Worm (Caenorhabditis elegans) whole organism, young adult: Measurements from ENCODE around the gene C07B5.8.

Experiments
- F37B4.10 ChIP-seq: fragments of 200-800 bp; sonication (Bioruptor generic); IDR thresholded peaks from 2 replicates; pipeline ENCODE4 v1.3.6; 2022; ENCODE audit warnings: missing genetic modification characterization, missing compliant biosample characterization
- Y79H2A.3 ChIP-seq: fragments of 200-800 bp; sonication (Bioruptor generic); conservative IDR thresholded peaks from 2 replicates; pipeline ENCODE4 v1.3.6; 2022; ENCODE audit warnings: missing genetic modification reagents, missing genetic modification characterization, missing compliant biosample characterization
- aptf-3 ChIP-seq: fragments of 200-800 bp; sonication (Bioruptor generic); IDR thresholded peaks from 2 replicates; pipeline ENCODE4 v1.3.6; 2022; ENCODE audit warnings: missing genetic modification characterization, missing compliant biosample characterization
- ceh-58 ChIP-seq: fragments of 200-800 bp; sonication (Bioruptor generic); IDR thresholded peaks from 2 replicates; pipeline ENCODE4 v1.3.6; 2022; ENCODE audit warnings: missing genetic modification characterization, missing compliant biosample characterization
- ceh-91 ChIP-seq: fragments of 200-800 bp; sonication (Bioruptor generic); IDR thresholded peaks from 2 replicates; pipeline ENCODE4 v1.3.6; 2022; ENCODE audit warnings: missing genetic modification reagents, missing genetic modification characterization, missing compliant biosample characterization
- efl-1 ChIP-seq: fragments of 150-350 bp; optimal IDR thresholded peaks from 2 replicates; lab custom pipeline; 2014; ENCODE audit warnings: missing biosample characterization, missing genetic modification reagents, missing genetic modification characterization
- hlh-12 ChIP-seq: sonication (generic microtip); optimal IDR thresholded peaks from 2 replicates; lab custom pipeline; 2016; ENCODE audit warnings: missing genetic modification characterization, missing compliant biosample characterization
- mxl-1 ChIP-seq: sonication (generic microtip); optimal IDR thresholded peaks from 2 replicates; lab custom pipeline; 2016; ENCODE audit warnings: missing genetic modification characterization, missing compliant biosample characterization
- nfya-2 ChIP-seq: fragments of 200-800 bp; sonication (Bioruptor generic); IDR thresholded peaks from 2 replicates; pipeline ENCODE4 v1.3.6; 2022; ENCODE audit warnings: missing genetic modification reagents, missing genetic modification characterization, missing compliant biosample characterization
- nhr-179 ChIP-seq: sonication (generic microtip); optimal IDR thresholded peaks from 2 replicates; lab custom pipeline; 2016; ENCODE audit warnings: mild to moderate bottlenecking, missing genetic modification characterization, missing compliant biosample characterization
- nhr-80 ChIP-seq: sonication (generic microtip); optimal IDR thresholded peaks from 2 replicates; lab custom pipeline; 2016; ENCODE audit warnings: missing genetic modification characterization, missing compliant biosample characterization
- pha-4 ChIP-seq: fragments of 150-350 bp; sonication (generic microtip); optimal IDR thresholded peaks from 2 replicates; lab custom pipeline; 2014; ENCODE audit warnings: missing biosample characterization, missing genetic modification reagents, missing genetic modification characterization
- tbp1 ChIP-seq: fragments of 200-800 bp; sonication (Bioruptor generic); optimal IDR thresholded peaks from 2 replicates; lab custom pipeline; 2018; ENCODE audit warnings: mild to moderate bottlenecking, missing genetic modification characterization, missing compliant biosample characterization
- unc-130 ChIP-seq: sonication (generic microtip); optimal IDR thresholded peaks from 2 replicates; lab custom pipeline; 2016; ENCODE audit warnings: missing genetic modification reagents, missing genetic modification characterization, missing compliant biosample characterization

ce11 chrX:9529360-9529759 lies 7.2 kb downstream of the C07B5.8 start, which contains the start of gene C07B5.4:
- TF ChIP-seq ceh-58 (GFP tag; lab: Robert Waterston, UW) (no peak), Y79H2A.3 (GFP tag; lab: Robert Waterston, UW) (no peak), nhr-179 (tag; lab: Kevin White, UChicago) (no peak), pha-4 (tag; lab: Kevin White, UChicago) (no peak), F37B4.10 (GFP tag; lab: Robert Waterston, UW) (no peak), efl-1 (GFP tag; lab: Kevin White, UChicago) (no peak), unc-130 (GFP tag; lab: Kevin White, UChicago) (no peak), nfya-2 (no peak), hlh-12 (tag; lab: Kevin White, UChicago) (no peak), aptf-3 (GFP tag; lab: Robert Waterston, UW) (no peak), nhr-80 (tag; lab: Kevin White, UChicago) (no peak), tbp1 (GFP tag; lab: Kevin White, UChicago) (no peak), mxl-1 (no peak), ceh-91 (GFP tag; lab: Robert Waterston, UW) (no peak)
